Worm (Caenorhabditis elegans) whole organism, L4 larva: ENCODE results near the gene gbf-1.
A peak's percentile ranks its signal among the peaks of the same experiment; 100 is the strongest.
"Not testable (repeated sequence)": the region's sequence is repeated elsewhere in the genome, so short reads cannot be mapped to it uniquely, and the experiment has no call there.

Source experiments
- D1046.2 ChIP-seq: fragments of 200-800 bp; sonication (Bioruptor generic); IDR thresholded peaks from 2 replicates; pipeline ENCODE4 v1.3.6; 2022; ENCODE audit warnings: missing genetic modification characterization, missing compliant biosample characterization
- F10B5.3 ChIP-seq: sonication (generic microtip); optimal IDR thresholded peaks from 2 replicates; lab custom pipeline; 2016; ENCODE audit warnings: mild to moderate bottlenecking, missing genetic modification characterization, missing compliant biosample characterization
- F37D6.2 ChIP-seq: sonication (generic microtip); optimal IDR thresholded peaks from 2 replicates; lab custom pipeline; 2016; ENCODE audit warnings: mild to moderate bottlenecking, missing genetic modification characterization, missing compliant biosample characterization
- T26A8.4 ChIP-seq: fragments of 200-800 bp; sonication (Bioruptor generic); IDR thresholded peaks from 2 replicates; pipeline ENCODE4 v1.3.6; 2022; ENCODE audit warnings: missing genetic modification characterization, missing compliant biosample characterization
- Y48G9A.11 ChIP-seq: fragments of 200-800 bp; sonication (Bioruptor generic); IDR thresholded peaks from 2 replicates; pipeline ENCODE4 v1.3.6; 2022; ENCODE audit warnings: missing genetic modification reagents, missing genetic modification characterization, missing compliant biosample characterization
- Y5F2A.4 ChIP-seq: fragments of 200-800 bp; sonication (Bioruptor generic); optimal IDR thresholded peaks from 2 replicates; lab custom pipeline; 2018; ENCODE audit warnings: mild to moderate bottlenecking, missing genetic modification characterization, missing compliant biosample characterization
- arid-1 ChIP-seq: fragments of 200-800 bp; sonication (Bioruptor generic); conservative IDR thresholded peaks from 2 replicates; pipeline ENCODE4 v1.3.6; 2022; ENCODE audit warnings: missing genetic modification reagents, missing genetic modification characterization, missing compliant biosample characterization
- ceh-20 ChIP-seq: fragments of 200-800 bp; sonication (Bioruptor generic); IDR thresholded peaks from 2 replicates; pipeline ENCODE4 v1.3.6; 2022; ENCODE audit warnings: missing genetic modification reagents, missing genetic modification characterization, missing compliant biosample characterization
- ceh-44 ChIP-seq: fragments of 200-800 bp; sonication (Bioruptor generic); IDR thresholded peaks from 2 replicates; pipeline ENCODE4 v1.3.6; 2022; ENCODE audit warnings: missing genetic modification reagents, missing genetic modification characterization, missing compliant biosample characterization
- ctbp-1 ChIP-seq: fragments of 200-800 bp; sonication (Bioruptor generic); IDR thresholded peaks from 2 replicates; pipeline ENCODE4 v1.3.6; 2022; ENCODE audit warnings: missing genetic modification reagents, missing genetic modification characterization, missing compliant biosample characterization
- daf-16 ChIP-seq, 3 experiments: sonication (generic microtip); optimal IDR thresholded peaks; 2 replicates each; lab custom pipeline; 2016 to 2017; ENCODE audit warnings: missing genetic modification characterization in 3 of 3, missing genetic modification reagents in 3 of 3, mild to moderate bottlenecking in 2 of 3, missing compliant biosample characterization in 2 of 3, missing biosample characterization in 1 of 3, moderate library complexity in 1 of 3
- dmd-6 ChIP-seq: fragments of 200-800 bp; sonication (Bioruptor generic); IDR thresholded peaks from 2 replicates; pipeline ENCODE4 v1.3.6; 2022; ENCODE audit warnings: missing genetic modification reagents, missing genetic modification characterization, missing compliant biosample characterization
- dmd-8 ChIP-seq: fragments of 200-800 bp; sonication (Bioruptor generic); IDR thresholded peaks from 2 replicates; pipeline ENCODE4 v1.3.6; 2022; ENCODE audit warnings: missing genetic modification characterization, missing compliant biosample characterization
- dmd-9 ChIP-seq: fragments of 200-800 bp; sonication (Bioruptor generic); IDR thresholded peaks from 2 replicates; pipeline ENCODE4 v1.3.6; 2022; ENCODE audit warnings: missing genetic modification reagents, missing genetic modification characterization, missing compliant biosample characterization
- dpl-1 ChIP-seq: fragments of 150-350 bp; optimal IDR thresholded peaks from 2 replicates; lab custom pipeline; 2014; ENCODE audit warnings: missing biosample characterization, missing genetic modification reagents, missing genetic modification characterization
- hif-1 ChIP-seq, 2 experiments: sonication (generic microtip); optimal IDR thresholded peaks; 2 replicates each; lab custom pipeline; 2016 to 2017; ENCODE audit warnings: missing compliant biosample characterization in 2 of 2, missing genetic modification characterization in 2 of 2, missing genetic modification reagents in 2 of 2, missing genotype in 2 of 2, mild to moderate bottlenecking in 1 of 2
- hlh-11 ChIP-seq: fragments of 200-800 bp; sonication (Bioruptor generic); optimal IDR thresholded peaks from 2 replicates; lab custom pipeline; 2018; ENCODE audit warnings: mild to moderate bottlenecking, missing genetic modification characterization, missing compliant biosample characterization
- hmg-1.1 ChIP-seq: fragments of 200-800 bp; sonication (Bioruptor generic); IDR thresholded peaks from 2 replicates; pipeline ENCODE4 v1.3.6; 2022; ENCODE audit warnings: missing genetic modification reagents, missing genetic modification characterization, missing compliant biosample characterization
- lim-7 ChIP-seq: fragments of 200-800 bp; sonication (Bioruptor generic); IDR thresholded peaks from 2 replicates; pipeline ENCODE4 v1.3.6; 2022; ENCODE audit warnings: missing genetic modification characterization, missing compliant biosample characterization
- lin-1 ChIP-seq: fragments of 200-800 bp; sonication (Bioruptor generic); IDR thresholded peaks from 2 replicates; pipeline ENCODE4 v1.3.6; 2022; ENCODE audit warnings: missing genetic modification reagents, missing genetic modification characterization, missing compliant biosample characterization
- lin-13 ChIP-seq: fragments of 150-350 bp; optimal IDR thresholded peaks from 2 replicates; lab custom pipeline; 2014; ENCODE audit warnings: missing biosample characterization, missing genetic modification reagents, missing genetic modification characterization
- lin-29 ChIP-seq: fragments of 200-800 bp; sonication (Bioruptor generic); IDR thresholded peaks from 2 replicates; pipeline ENCODE4 v1.3.6; 2022; ENCODE audit warnings: missing genetic modification reagents, missing genetic modification characterization, missing compliant biosample characterization
- lin-38 ChIP-seq: fragments of 200-800 bp; sonication (Bioruptor generic); IDR thresholded peaks from 2 replicates; pipeline ENCODE4 v1.3.6; 2022; ENCODE audit warnings: missing genetic modification reagents, missing genetic modification characterization, missing compliant biosample characterization
- lir-3 ChIP-seq: sonication (generic microtip); optimal IDR thresholded peaks from 2 replicates; lab custom pipeline; 2016; ENCODE audit warnings: mild to moderate bottlenecking, missing genetic modification characterization, missing compliant biosample characterization
- madf-5 ChIP-seq, 2 experiments: fragments of 200-800 bp; sonication (Bioruptor generic); IDR thresholded peaks; 2 replicates each; pipeline ENCODE4 v1.3.6; 2022; ENCODE audit warnings: missing compliant biosample characterization in 2 of 2, missing genetic modification characterization in 2 of 2
- mdt-29 ChIP-seq: fragments of 200-800 bp; sonication (Bioruptor generic); IDR thresholded peaks from 2 replicates; pipeline ENCODE4 v1.3.6; 2022; ENCODE audit warnings: missing genetic modification reagents, missing genetic modification characterization, missing compliant biosample characterization
- mep-1 ChIP-seq: fragments of 150-350 bp; sonication (generic microtip); optimal IDR thresholded peaks from 3 replicates; lab custom pipeline; 2014; ENCODE audit warnings: missing biosample characterization, missing genetic modification characterization
- mes-2 ChIP-seq: sonication (generic microtip); optimal IDR thresholded peaks from 2 replicates; lab custom pipeline; 2016; ENCODE audit warnings: missing genotype, mild to moderate bottlenecking, missing genetic modification characterization, missing compliant biosample characterization; ENCODE audit not compliant: poor library complexity, severe bottlenecking
- nhr-111 ChIP-seq: fragments of 200-800 bp; sonication (Bioruptor generic); optimal IDR thresholded peaks from 2 replicates; lab custom pipeline; 2018; ENCODE audit warnings: mild to moderate bottlenecking, missing genetic modification characterization, missing compliant biosample characterization
- nhr-28 ChIP-seq: fragments of 150-350 bp; optimal IDR thresholded peaks from 2 replicates; lab custom pipeline; 2014; ENCODE audit warnings: missing biosample characterization, missing genetic modification characterization
- nhr-41 ChIP-seq: fragments of 200-800 bp; sonication (Bioruptor generic); IDR thresholded peaks from 2 replicates; pipeline ENCODE4 v1.3.6; 2022; ENCODE audit warnings: missing genetic modification reagents, missing genetic modification characterization, missing compliant biosample characterization
- nhr-42 ChIP-seq: fragments of 200-800 bp; sonication (Bioruptor generic); IDR thresholded peaks from 2 replicates; pipeline ENCODE4 v1.3.6; 2022; ENCODE audit warnings: missing genetic modification characterization, missing compliant biosample characterization
- nhr-77 ChIP-seq: fragments of 150-350 bp; optimal IDR thresholded peaks from 2 replicates; lab custom pipeline; 2014; ENCODE audit warnings: missing biosample characterization, missing genetic modification characterization
- pha-4 ChIP-seq, 2 experiments: fragments of 150-350 bp in 1 of 2; fragments of 200-800 bp in 1 of 2; sonication (Bioruptor generic) in 1 of 2; IDR thresholded peaks in 1 of 2; optimal IDR thresholded peaks in 1 of 2; 2 replicates each; pipeline versions ENCODE4 v1.3.6 to Lab custom; 2014 to 2022; ENCODE audit warnings: missing genetic modification characterization in 2 of 2, missing genetic modification reagents in 2 of 2, missing biosample characterization in 1 of 2, missing compliant biosample characterization in 1 of 2
- php-3 ChIP-seq: fragments of 200-800 bp; sonication (Bioruptor generic); IDR thresholded peaks from 2 replicates; pipeline ENCODE4 v1.3.6; 2022; ENCODE audit warnings: missing genetic modification reagents, missing genetic modification characterization, missing compliant biosample characterization
- rbr-2 ChIP-seq: sonication (generic microtip); optimal IDR thresholded peaks from 2 replicates; lab custom pipeline; 2016; ENCODE audit warnings: missing genotype, missing genetic modification characterization, missing compliant biosample characterization
- saeg-2 ChIP-seq: fragments of 200-800 bp; sonication (Bioruptor generic); IDR thresholded peaks from 2 replicates; pipeline ENCODE4 v1.3.6; 2022; ENCODE audit warnings: missing genetic modification reagents, missing genetic modification characterization, missing compliant biosample characterization
- set-16 ChIP-seq: fragments of 200-800 bp; sonication (Bioruptor generic); IDR thresholded peaks from 2 replicates; pipeline ENCODE4 v1.3.6; 2022; ENCODE audit warnings: missing genetic modification reagents, missing genetic modification characterization, missing compliant biosample characterization
- snpc-1.2 ChIP-seq: fragments of 200-800 bp; sonication (Bioruptor generic); IDR thresholded peaks from 2 replicates; pipeline ENCODE4 v1.3.6; 2022; ENCODE audit warnings: missing genetic modification reagents, missing genetic modification characterization, missing compliant biosample characterization
- spr-1 ChIP-seq: sonication (generic microtip); optimal IDR thresholded peaks from 2 replicates; lab custom pipeline; 2016; ENCODE audit warnings: mild to moderate bottlenecking, missing genetic modification characterization, missing compliant biosample characterization
- spr-3 ChIP-seq: fragments of 200-800 bp; sonication (Bioruptor generic); optimal IDR thresholded peaks from 2 replicates; lab custom pipeline; 2018; ENCODE audit warnings: mild to moderate bottlenecking, missing genetic modification characterization, missing compliant biosample characterization
- tra-1 ChIP-seq: fragments of 200-800 bp; sonication (Bioruptor generic); IDR thresholded peaks from 2 replicates; pipeline ENCODE4 v1.3.6; 2022; ENCODE audit warnings: missing genetic modification reagents, missing genetic modification characterization, missing compliant biosample characterization
- unc-130 ChIP-seq: sonication (generic microtip); optimal IDR thresholded peaks from 2 replicates; lab custom pipeline; 2016; ENCODE audit warnings: missing genetic modification reagents, missing genetic modification characterization, missing compliant biosample characterization
- vab-7 ChIP-seq: fragments of 200-800 bp; sonication (Bioruptor generic); IDR thresholded peaks from 2 replicates; pipeline ENCODE4 v1.3.6; 2022; ENCODE audit warnings: missing genetic modification reagents, missing genetic modification characterization, missing compliant biosample characterization
- zip-11 ChIP-seq: fragments of 200-800 bp; sonication (Bioruptor generic); IDR thresholded peaks from 2 replicates; pipeline ENCODE4 v1.3.6; 2022; ENCODE audit warnings: missing genetic modification characterization, missing compliant biosample characterization

Gene gbf-1

DNA sequence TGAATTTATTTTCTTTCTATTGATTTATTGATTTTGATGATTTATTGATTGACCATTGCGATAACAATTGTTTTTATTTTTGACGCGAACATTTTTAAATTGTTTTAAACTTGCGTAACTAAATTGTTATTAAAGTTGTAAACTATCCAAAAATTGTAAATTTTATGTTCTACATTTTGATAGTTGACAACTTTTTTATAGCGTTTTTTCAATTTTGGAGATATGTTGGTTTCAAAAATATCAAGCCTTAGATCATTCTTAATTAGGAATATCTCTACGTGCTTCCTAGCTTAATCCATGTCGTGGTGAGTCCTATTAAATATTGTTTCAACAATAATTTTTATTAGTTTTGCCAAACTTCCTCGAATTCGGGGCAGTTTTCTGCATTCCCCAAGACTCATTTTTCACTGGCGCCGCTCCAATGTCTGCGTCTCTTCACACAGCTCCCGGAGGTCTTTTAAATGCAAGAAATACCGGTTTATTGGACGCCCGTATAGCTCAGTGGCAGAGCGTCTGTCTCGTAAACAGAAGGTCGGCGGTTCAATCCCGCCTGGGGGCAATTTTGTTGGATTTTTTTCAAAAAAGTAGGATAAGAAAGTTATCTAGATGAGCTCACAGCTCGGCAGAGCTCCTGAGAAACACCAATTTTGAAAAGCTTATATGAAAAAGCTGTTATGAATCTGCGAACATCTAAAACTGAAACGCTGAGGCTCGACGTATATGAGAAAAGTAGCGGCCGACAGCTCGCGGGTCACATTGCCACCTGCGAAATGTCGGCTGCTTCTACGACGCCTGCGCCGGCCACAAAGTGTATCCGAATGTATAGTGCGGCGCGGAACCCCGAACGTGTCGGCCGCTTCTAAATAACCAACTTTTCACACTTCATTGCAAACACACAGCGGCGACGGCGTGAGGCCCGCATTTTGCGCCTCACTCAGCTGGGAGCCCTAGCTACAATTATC lies 19.1 kb upstream of the gbf-1 start, which contains the start of gene C24H11.2 (continued):
- peak; percentile 60 for TF ChIP-seq dmd-9
- TF ChIP-seq daf-16 (GFP tag; optimal IDR thresholded peaks at IDR 0.05; lab: Kevin White, UChicago), result peak; percentile 59 to 85
- TF ChIP-seq daf-16 (tag; optimal IDR thresholded peaks at IDR 0.05; lab: Kevin White, UChicago), result peak; percentile 75
- TF ChIP-seq lin-13, result peak; percentile 37
- TF ChIP-seq dmd-8 (GFP tag; lab: Robert Waterston, UW), result peak; percentile 94
- TF ChIP-seq nhr-28, result peak; percentile 1
- peak; percentile 53 for TF ChIP-seq set-16
- TF ChIP-seq spr-3 (GFP tag; lab: Kevin White, UChicago), result peak; percentile 56
- TF ChIP-seq hif-1 (tag; optimal IDR thresholded peaks at IDR 0.05; lab: Kevin White, UChicago), result peak in 1 of 2 experiments; percentile 34
- peak; percentile 76; the same call in 1 of the 2 replicates for TF ChIP-seq saeg-2 (GFP tag; lab: Robert Waterston, UW)
- peak; percentile 76 for TF ChIP-seq mes-2 (tag; lab: Kevin White, UChicago)
- peak in 1 of 2 experiments; percentile 87; a peak in 1 of 4 replicates for TF ChIP-seq madf-5 (GFP tag; IDR thresholded peaks at IDR 0.05; lab: Robert Waterston, UW)
- TF ChIP-seq ctbp-1 (GFP tag; lab: Robert Waterston, UW), result peak; percentile 80
- TF ChIP-seq zip-11 (GFP tag; lab: Robert Waterston, UW), result peak; percentile 50; the same call in 1 of the 2 replicates
- TF ChIP-seq mep-1 (tag; lab: Kevin White, UChicago), result peak; percentile 54
- peak; percentile 54 for TF ChIP-seq spr-1
- peak; percentile 73 for TF ChIP-seq nhr-42 (GFP tag; lab: Robert Waterston, UW)
- peak; percentile 44 for TF ChIP-seq F10B5.3 (tag; lab: Kevin White, UChicago)
- peak; percentile 90 for TF ChIP-seq D1046.2 (GFP tag; lab: Robert Waterston, UW)
- peak; percentile 23 for TF ChIP-seq dpl-1 (GFP tag; lab: Kevin White, UChicago)
- TF ChIP-seq snpc-1.2 (GFP tag; lab: Robert Waterston, UW), result peak; percentile 79
- TF ChIP-seq unc-130, result peak; percentile 1
- TF ChIP-seq mdt-29 (GFP tag; lab: Robert Waterston, UW), result 0 out of 2 replicates have a peak, but pooled peaks have one; percentile 21
- TF ChIP-seq lim-7 (GFP tag; lab: Robert Waterston, UW), result peak; percentile 92
- TF ChIP-seq lir-3 (tag; lab: Kevin White, UChicago), result peak; percentile 34
- TF ChIP-seq lin-29 (GFP tag; lab: Robert Waterston, UW), result peak; percentile 65
- peak; percentile 77 for TF ChIP-seq vab-7
- TF ChIP-seq nhr-111 (GFP tag; lab: Kevin White, UChicago), result peak; percentile 69
- peak; percentile 87 for TF ChIP-seq T26A8.4
- peak; percentile 65 for TF ChIP-seq dmd-6 (GFP tag; lab: Robert Waterston, UW)
- peak; percentile 85 for TF ChIP-seq hmg-1.1
- peak; percentile 74 for TF ChIP-seq arid-1 (GFP tag; lab: Robert Waterston, UW)
- TF ChIP-seq ceh-44 (GFP tag; lab: Robert Waterston, UW), result peak; percentile 65; the same call in 1 of the 2 replicates
- TF ChIP-seq rbr-2 (tag; lab: Kevin White, UChicago), result peak; percentile 68
- peak; percentile 62; the same call in 1 of the 2 replicates for TF ChIP-seq ceh-20 (GFP tag; lab: Robert Waterston, UW)
- peak; percentile 45 for TF ChIP-seq hlh-11 (tag; lab: Kevin White, UChicago)
- TF ChIP-seq lin-1 (GFP tag; lab: Robert Waterston, UW), result peak; percentile 84
- peak; percentile 61 for TF ChIP-seq F37D6.2 (tag; lab: Kevin White, UChicago)
- peak; percentile 47; the same call in 1 of the 2 replicates for TF ChIP-seq Y48G9A.11
- peak; percentile 91 for TF ChIP-seq tra-1
- TF ChIP-seq lin-38 (GFP tag; lab: Robert Waterston, UW), result peak; percentile 83
- peak; percentile 58 for TF ChIP-seq Y5F2A.4 (GFP tag; lab: Kevin White, UChicago)
- peak; percentile 74 for TF ChIP-seq php-3 (GFP tag; lab: Robert Waterston, UW)
- TF ChIP-seq pha-4 (GFP tag; IDR thresholded peaks at IDR 0.05; lab: Robert Waterston, UW), result peak; percentile 91
- not testable (repeated sequence) for TF ChIP-seq pha-4 (tag; optimal IDR thresholded peaks at IDR 0.05; lab: Kevin White, UChicago)
- peak; percentile 18 for TF ChIP-seq nhr-77 (tag; lab: Kevin White, UChicago)
- peak; percentile 80 for TF ChIP-seq nhr-41 (GFP tag; lab: Robert Waterston, UW)
